Fruit fly (Drosophila melanogaster) Kc167 (cell line): ENCODE data around the gene CG43318.

ENCODE experiments used
- Myc ChIP-seq: fragments of >200 bp; optimal IDR thresholded peaks from 2 replicates; lab custom pipeline; 2017; ENCODE audit warnings: missing external identifiers
- Sin3A ChIP-seq: fragments of >200 bp; optimal IDR thresholded peaks from 2 replicates; lab custom pipeline; 2018; ENCODE audit warnings: missing external identifiers
- h ChIP-seq: fragments of >200 bp; optimal IDR thresholded peaks from 3 replicates; lab custom pipeline; 2018; ENCODE audit warnings: missing external identifiers
- insv ChIP-seq: fragments of >200 bp; optimal IDR thresholded peaks from 3 replicates; lab custom pipeline; 2018; ENCODE audit warnings: missing external identifiers
- psq ChIP-seq: fragments of >200 bp; optimal IDR thresholded peaks from 2 replicates; lab custom pipeline; 2017; ENCODE audit warnings: missing external identifiers

- TF ChIP-seq h (lab: Kevin White, UChicago) (no peak), psq (no peak), Myc (lab: Kevin White, UChicago) (no peak), Sin3A (lab: Kevin White, UChicago) (no peak), insv (lab: Kevin White, UChicago) (no peak)
Measured at dm6 chr3R:15784298-15784697, 48.9 kb downstream of the CG43318 start.
